Fruit fly (Drosophila melanogaster) S2 (cell line): ENCODE data around the gene Kdm5.

Source experiments
- CG8478 ChIP-seq: fragments of >200 bp; optimal IDR thresholded peaks from 2 replicates; lab custom pipeline; 2018
- CTCF ChIP-seq, 2 experiments: fragments of >200 bp; optimal IDR thresholded peaks; 2 replicates each; lab custom pipeline; 2018

Kdm5 gene

dm6 chr2L:5972005-5972404 lies 27.3 kb downstream of the Kdm5 start:
- TF ChIP-seq CG8478 (lab: Kevin White, UChicago) (no peak), CTCF (optimal IDR thresholded peaks at IDR 0.05; lab: Kevin White, UChicago) (no peak)

dm6 chr2L:5971093-5971808 lies 28.1 kb downstream of the Kdm5 start:
- no peak for TF ChIP-seq CTCF (optimal IDR thresholded peaks at IDR 0.05; lab: Kevin White, UChicago)
- TF ChIP-seq CG8478 (lab: Kevin White, UChicago) = no peak

- TF ChIP-seq CG8478 (lab: Kevin White, UChicago) (no peak), CTCF (optimal IDR thresholded peaks at IDR 0.05; lab: Kevin White, UChicago) (no peak)
Observed at dm6 chr2L:5969559-5969958, 29.7 kb downstream of the Kdm5 start, which contains the start of gene Ucp4B. Gene Ucp4B, plus strand, starts transcription at chr2L:5969859.

dm6 chr2L:5967702-5968616 lies 31.3 kb downstream of the Kdm5 start, which contains the start of the genes CG13992 and Ucp4C:
Gene CG13992, minus strand, starts transcription at chr2L:5967752.
Gene Ucp4C, plus strand, starts transcription at chr2L:5968566.
- no peak for TF ChIP-seq CTCF (optimal IDR thresholded peaks at IDR 0.05; lab: Kevin White, UChicago)
- no peak for TF ChIP-seq CG8478 (lab: Kevin White, UChicago)

- TF ChIP-seq CG8478 (lab: Kevin White, UChicago) = no peak
- TF ChIP-seq CTCF (optimal IDR thresholded peaks at IDR 0.05; lab: Kevin White, UChicago) = no peak
Observed at dm6 chr2L:5964851-5965250, 34.5 kb downstream of the Kdm5 start, which contains the start of gene psd. Gene psd, minus strand, starts transcription at chr2L:5964951.

- no peak for TF ChIP-seq CG8478 (lab: Kevin White, UChicago)
- TF ChIP-seq CTCF (optimal IDR thresholded peaks at IDR 0.05; lab: Kevin White, UChicago) = no peak
Observed at dm6 chr2L:5964211-5964610, 35.1 kb downstream of the Kdm5 start.

dm6 chr2L:5963251-5963650 lies 36.0 kb downstream of the Kdm5 start:
- TF ChIP-seq CG8478 (lab: Kevin White, UChicago) (no peak), CTCF (optimal IDR thresholded peaks at IDR 0.05; lab: Kevin White, UChicago) (no peak)

- no peak for TF ChIP-seq CG8478 (lab: Kevin White, UChicago)
- TF ChIP-seq CTCF (optimal IDR thresholded peaks at IDR 0.05; lab: Kevin White, UChicago) = no peak
Observed at dm6 chr2L:5961169-5961918, 38.0 kb downstream of the Kdm5 start.

- TF ChIP-seq CG8478 (lab: Kevin White, UChicago) = no peak
- no peak for TF ChIP-seq CTCF (optimal IDR thresholded peaks at IDR 0.05; lab: Kevin White, UChicago)
Observed at dm6 chr2L:5959863-5960658, 39.2 kb downstream of the Kdm5 start, which contains the start of gene Vm26Aa. Gene Vm26Aa, minus strand, starts transcription at chr2L:5960340.

- no peak for TF ChIP-seq CG8478 (lab: Kevin White, UChicago)
- no peak for TF ChIP-seq CTCF (optimal IDR thresholded peaks at IDR 0.05; lab: Kevin White, UChicago)
Observed at dm6 chr2L:5958581-5959177, 40.6 kb downstream of the Kdm5 start, which contains the start of gene Vm26Ac. Gene Vm26Ac, minus strand, starts transcription at chr2L:5958631.

dm6 chr2L:5956706-5957105 lies 42.6 kb downstream of the Kdm5 start, which contains the start of the genes CG13998 and Vm26Ab:
Gene CG13998, minus strand, starts transcription at chr2L:5956819.
Gene Vm26Ab, plus strand, starts transcription at chr2L:5957004.
- TF ChIP-seq CG8478 (lab: Kevin White, UChicago) = no peak
- no peak for TF ChIP-seq CTCF (optimal IDR thresholded peaks at IDR 0.05; lab: Kevin White, UChicago)

- TF ChIP-seq CG8478 (lab: Kevin White, UChicago) (no peak), CTCF (optimal IDR thresholded peaks at IDR 0.05; lab: Kevin White, UChicago) (no peak)
Observed at dm6 chr2L:5956153-5956552, 43.1 kb downstream of the Kdm5 start, which contains the start of gene CG13999. Gene CG13999, minus strand, starts transcription at chr2L:5956466.
